Fruit fly (Drosophila melanogaster) whole organism, embryonic: ENCODE data around the gene Ldaf1.

Experiments used
- ATbp ChIP-seq: fragments of 200-800 bp; sonication (Bioruptor generic); optimal IDR thresholded peaks from 2 replicates; lab custom pipeline; 2017; ENCODE audit warnings: missing biosample characterization, mild to moderate bottlenecking, missing genetic modification characterization, missing genetic modification reagents
- CG10267 ChIP-seq: fragments of 200-800 bp; sonication (Bioruptor generic); optimal IDR thresholded peaks from 2 replicates; lab custom pipeline; 2018; ENCODE audit warnings: missing biosample characterization, mild to moderate bottlenecking, missing genetic modification characterization, moderate library complexity
- CG10654 ChIP-seq: fragments of 200-800 bp; sonication (Bioruptor generic); optimal IDR thresholded peaks from 2 replicates; lab custom pipeline; 2016; ENCODE audit warnings: missing biosample characterization, missing genetic modification characterization
- CG11085 ChIP-seq: fragments of 200-800 bp; sonication (Bioruptor generic); IDR thresholded peaks from 2 replicates; pipeline ENCODE4 v1.3.6; 2022; ENCODE audit warnings: missing biosample characterization, missing genetic modification characterization
- CG12104 ChIP-seq: fragments of 200-800 bp; sonication (Bioruptor generic); optimal IDR thresholded peaks from 3 replicates; lab custom pipeline; 2016; ENCODE audit warnings: missing biosample characterization, missing genetic modification characterization
- CG12155 ChIP-seq: fragments of 200-800 bp; sonication (Bioruptor generic); optimal IDR thresholded peaks from 3 replicates; lab custom pipeline; 2016; ENCODE audit warnings: missing biosample characterization, missing genetic modification characterization
- CG13287 ChIP-seq: fragments of 200-800 bp; sonication (Bioruptor generic); IDR thresholded peaks from 2 replicates; pipeline ENCODE4 v1.3.6; 2022; ENCODE audit warnings: missing biosample characterization, missing genetic modification characterization; ENCODE audit not compliant: partially characterized antibody
- CG13775 ChIP-seq: fragments of 200-800 bp; sonication (Bioruptor generic); optimal IDR thresholded peaks from 3 replicates; lab custom pipeline; 2017; ENCODE audit warnings: missing biosample characterization, mild to moderate bottlenecking, missing genetic modification characterization
- CG14050 ChIP-seq: fragments of 200-800 bp; sonication (Bioruptor generic); IDR thresholded peaks from 3 replicates; pipeline ENCODE4 v1.3.6; 2022; ENCODE audit warnings: missing biosample characterization, missing genetic modification characterization
- CG15601 ChIP-seq: fragments of 200-800 bp; sonication (Bioruptor generic); optimal IDR thresholded peaks from 3 replicates; lab custom pipeline; 2019; ENCODE audit warnings: missing biosample characterization, mild to moderate bottlenecking, missing genetic modification characterization, moderate library complexity
- CG1602 ChIP-seq: fragments of 200-800 bp; sonication (Bioruptor generic); optimal IDR thresholded peaks from 3 replicates; lab custom pipeline; 2016; ENCODE audit warnings: missing biosample characterization, missing genetic modification characterization
- CG16813 ChIP-seq: fragments of 200-800 bp; sonication (Bioruptor generic); IDR thresholded peaks from 3 replicates; pipeline ENCODE4 v1.3.6; 2022; ENCODE audit warnings: missing biosample characterization, missing genetic modification characterization; ENCODE audit not compliant: partially characterized antibody
- CG16863 ChIP-seq: fragments of 200-800 bp; sonication (Bioruptor generic); optimal IDR thresholded peaks from 3 replicates; lab custom pipeline; 2016; ENCODE audit warnings: missing biosample characterization, missing genetic modification characterization
- CG2120 ChIP-seq: fragments of 200-800 bp; sonication (Bioruptor generic); optimal IDR thresholded peaks from 3 replicates; lab custom pipeline; 2016; ENCODE audit warnings: missing biosample characterization, missing genetic modification characterization
- CG30431 ChIP-seq: fragments of 200-800 bp; sonication (Bioruptor generic); optimal IDR thresholded peaks from 2 replicates; lab custom pipeline; 2017; ENCODE audit warnings: missing biosample characterization, missing genetic modification characterization
- CG3163 ChIP-seq: fragments of 200-800 bp; sonication (Bioruptor generic); optimal IDR thresholded peaks from 3 replicates; lab custom pipeline; 2016; ENCODE audit warnings: missing biosample characterization, missing genetic modification characterization
- CG3847 ChIP-seq: fragments of 200-800 bp; sonication (Bioruptor generic); IDR thresholded peaks from 2 replicates; pipeline ENCODE4 v1.3.6; 2022; ENCODE audit warnings: missing biosample characterization, missing genetic modification characterization
- CG6272 ChIP-seq: fragments of 200-800 bp; sonication (Bioruptor generic); IDR thresholded peaks from 2 replicates; pipeline ENCODE4 v1.3.6; 2022; ENCODE audit warnings: missing biosample characterization, missing genetic modification characterization
- CG7357 ChIP-seq: fragments of 200-800 bp; sonication (Bioruptor generic); IDR thresholded peaks from 3 replicates; pipeline ENCODE4 v1.3.6; 2022; ENCODE audit warnings: missing biosample characterization, missing genetic modification characterization
- CG8359 ChIP-seq: fragments of 200-800 bp; sonication (Bioruptor generic); optimal IDR thresholded peaks from 2 replicates; lab custom pipeline; 2017; ENCODE audit warnings: missing biosample characterization, mild to moderate bottlenecking, missing genetic modification characterization, borderline replicate concordance
- CG9609 ChIP-seq: fragments of 200-800 bp; sonication (Bioruptor generic); optimal IDR thresholded peaks from 3 replicates; lab custom pipeline; 2016; ENCODE audit warnings: missing biosample characterization, missing genetic modification characterization
- D ChIP-seq, 2 experiments: fragments of 200-800 bp in 1 of 2; fragments of >200 bp in 1 of 2; sonication (Bioruptor generic) in 1 of 2; optimal IDR thresholded peaks; 2 replicates in 1 of 2; 3 replicates in 1 of 2; lab custom pipeline; 2017; ENCODE audit warnings: mild to moderate bottlenecking in 1 of 2, missing biosample characterization in 1 of 2, missing genetic modification characterization in 1 of 2, missing genetic modification reagents in 1 of 2
- Dbx ChIP-seq: fragments of 200-800 bp; sonication (Bioruptor generic); IDR thresholded peaks from 3 replicates; pipeline ENCODE4 v1.3.6; 2022; ENCODE audit warnings: missing biosample characterization, missing genetic modification characterization
- Ets97D ChIP-seq: fragments of 200-800 bp; sonication (Bioruptor generic); optimal IDR thresholded peaks from 3 replicates; lab custom pipeline; 2016; ENCODE audit warnings: missing biosample characterization, missing genetic modification characterization
- HLHmδ ChIP-seq: fragments of 200-800 bp; sonication (Bioruptor generic); optimal IDR thresholded peaks from 2 replicates; lab custom pipeline; 2018; ENCODE audit warnings: missing biosample characterization, mild to moderate bottlenecking, missing genetic modification characterization, moderate library complexity
- Hey ChIP-seq: fragments of 200-800 bp; sonication (Bioruptor generic); optimal IDR thresholded peaks from 3 replicates; lab custom pipeline; 2018; ENCODE audit warnings: missing biosample characterization, mild to moderate bottlenecking, missing genetic modification characterization
- Hr51 ChIP-seq, 2 experiments: fragments of 200-800 bp; sonication (Bioruptor generic); optimal IDR thresholded peaks; 2 replicates in 1 of 2; 3 replicates in 1 of 2; lab custom pipeline; 2016 to 2018; ENCODE audit warnings: missing biosample characterization in 2 of 2, missing genetic modification characterization in 2 of 2, mild to moderate bottlenecking in 1 of 2, moderate library complexity in 1 of 2
- Nf-YA ChIP-seq: fragments of 200-800 bp; sonication (Bioruptor generic); IDR thresholded peaks from 2 replicates; pipeline ENCODE4 v1.3.6; 2022; ENCODE audit warnings: missing biosample characterization, missing genetic modification characterization
- Oli ChIP-seq: fragments of 200-800 bp; sonication (Bioruptor generic); optimal IDR thresholded peaks from 2 replicates; lab custom pipeline; 2018; ENCODE audit warnings: missing biosample characterization, mild to moderate bottlenecking, missing genetic modification characterization, moderate library complexity
- btn ChIP-seq: fragments of 200-800 bp; sonication (Bioruptor generic); optimal IDR thresholded peaks from 2 replicates; lab custom pipeline; 2016; ENCODE audit warnings: missing biosample characterization, missing genetic modification characterization
- chn ChIP-seq: fragments of 200-800 bp; sonication (Bioruptor generic); optimal IDR thresholded peaks from 2 replicates; lab custom pipeline; 2016; ENCODE audit warnings: missing biosample characterization, missing genetic modification characterization
- crp ChIP-seq, 2 experiments: fragments of 200-800 bp; sonication (Bioruptor generic); optimal IDR thresholded peaks; 2 replicates in 1 of 2; 3 replicates in 1 of 2; lab custom pipeline; 2017; ENCODE audit warnings: missing biosample characterization in 2 of 2, missing genetic modification characterization in 2 of 2, mild to moderate bottlenecking in 1 of 2, moderate library complexity in 1 of 2
- cwo ChIP-seq: fragments of 200-800 bp; sonication (Bioruptor generic); optimal IDR thresholded peaks from 3 replicates; lab custom pipeline; 2017; ENCODE audit warnings: missing biosample characterization, missing genetic modification characterization, mild to moderate bottlenecking, moderate library complexity, missing genetic modification reagents
- hkb ChIP-seq, 2 experiments: fragments of 200-800 bp in 1 of 2; fragments of >200 bp in 1 of 2; sonication (Bioruptor generic) in 1 of 2; IDR thresholded peaks in 1 of 2; optimal IDR thresholded peaks in 1 of 2; 2 replicates each; pipeline versions ENCODE4 v1.3.6 to Lab custom; 2017 to 2022; ENCODE audit warnings: missing biosample characterization in 1 of 2, missing genetic modification characterization in 1 of 2
- inv ChIP-seq: fragments of 200-800 bp; sonication (Bioruptor generic); IDR thresholded peaks from 2 replicates; pipeline ENCODE4 v1.3.6; 2022; ENCODE audit warnings: missing biosample characterization, missing genetic modification characterization; ENCODE audit not compliant: partially characterized antibody
- jing ChIP-seq: fragments of 200-800 bp; sonication (Bioruptor generic); optimal IDR thresholded peaks from 2 replicates; lab custom pipeline; 2018; ENCODE audit warnings: missing biosample characterization, mild to moderate bottlenecking, missing genetic modification characterization
- ken ChIP-seq: fragments of 200-800 bp; sonication (Bioruptor generic); IDR thresholded peaks from 3 replicates; pipeline ENCODE4 v1.3.6; 2022; ENCODE audit warnings: missing biosample characterization, missing genetic modification characterization
- lab ChIP-seq: fragments of 200-800 bp; sonication (Bioruptor generic); optimal IDR thresholded peaks from 3 replicates; lab custom pipeline; 2017; ENCODE audit warnings: missing biosample characterization, missing genetic modification characterization, mild to moderate bottlenecking, moderate library complexity, missing genetic modification reagents
- lbe ChIP-seq: fragments of 200-800 bp; sonication (Bioruptor generic); optimal IDR thresholded peaks from 2 replicates; lab custom pipeline; 2016; ENCODE audit warnings: missing biosample characterization, mild to moderate bottlenecking, missing genetic modification characterization
- pum ChIP-seq: fragments of 200-800 bp; sonication (Bioruptor generic); optimal IDR thresholded peaks from 2 replicates; lab custom pipeline; 2016; ENCODE audit warnings: missing biosample characterization, missing genetic modification characterization
- row ChIP-seq: fragments of 200-800 bp; sonication (Bioruptor generic); IDR thresholded peaks from 3 replicates; pipeline ENCODE4 v1.3.6; 2022; ENCODE audit warnings: missing biosample characterization, missing genetic modification characterization
- salm ChIP-seq: fragments of 200-800 bp; sonication (Bioruptor generic); optimal IDR thresholded peaks from 2 replicates; lab custom pipeline; 2018; ENCODE audit warnings: missing biosample characterization, mild to moderate bottlenecking, missing genetic modification characterization
- sr ChIP-seq: fragments of 200-800 bp; sonication (Bioruptor generic); IDR thresholded peaks from 3 replicates; pipeline ENCODE4 v1.3.6; 2022; ENCODE audit warnings: missing biosample characterization, missing genetic modification characterization
- tio ChIP-seq: fragments of 200-800 bp; sonication (Bioruptor generic); optimal IDR thresholded peaks from 2 replicates; lab custom pipeline; 2017; ENCODE audit warnings: missing biosample characterization, missing genetic modification characterization, inconsistent platforms
- trem ChIP-seq: fragments of 200-800 bp; optimal IDR thresholded peaks from 3 replicates; lab custom pipeline; 2019; ENCODE audit warnings: missing biosample characterization, mild to moderate bottlenecking, missing genetic modification characterization, moderate library complexity
- trh ChIP-seq: fragments of 200-800 bp; sonication (Bioruptor generic); optimal IDR thresholded peaks from 2 replicates; lab custom pipeline; 2016; ENCODE audit warnings: missing biosample characterization, missing genetic modification characterization
- vfl ChIP-seq: fragments of 200-800 bp; sonication (Bioruptor generic); optimal IDR thresholded peaks from 2 replicates; lab custom pipeline; 2016; ENCODE audit warnings: missing biosample characterization, missing genetic modification characterization
- zen ChIP-seq: fragments of 200-800 bp; sonication (Bioruptor generic); optimal IDR thresholded peaks from 3 replicates; lab custom pipeline; 2018; ENCODE audit warnings: missing biosample characterization, mild to moderate bottlenecking, missing genetic modification characterization, moderate library complexity
- zen2 ChIP-seq: fragments of 200-800 bp; sonication (Bioruptor generic); IDR thresholded peaks from 3 replicates; pipeline ENCODE4 v1.3.6; 2022; ENCODE audit warnings: missing biosample characterization, missing genetic modification characterization; ENCODE audit not compliant: partially characterized antibody

The Ldaf1 gene

DNA sequence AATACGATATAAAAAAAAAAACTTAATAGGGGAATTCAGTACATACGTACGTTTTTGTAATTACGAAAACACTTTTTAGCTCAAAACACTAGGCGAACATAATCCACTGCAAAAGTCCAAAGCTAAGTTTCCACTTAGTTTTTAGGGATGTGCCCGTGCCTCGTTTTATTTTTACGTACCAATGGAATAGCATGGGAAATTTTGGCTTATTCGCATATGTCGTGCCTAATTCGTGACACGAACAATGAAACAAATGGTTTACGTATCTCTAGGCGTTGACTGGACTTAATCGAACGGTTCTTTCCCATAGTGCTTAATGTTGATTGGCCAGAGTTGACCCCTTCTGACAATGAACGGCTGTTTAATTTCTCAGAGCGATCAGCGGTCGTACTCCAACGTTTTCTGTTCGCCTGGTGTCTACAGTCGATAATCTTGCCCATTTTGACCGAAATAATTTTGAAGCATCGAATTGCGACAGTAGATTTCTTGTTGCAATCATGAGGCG lies 22.1 kb downstream of the Ldaf1 start, which contains the start of gene CG14818 (continued):
- TF ChIP-seq CG13287 = peak; percentile 87
- TF ChIP-seq Dbx (GFP tag; lab: Robert Waterston, UW) = peak; percentile 72
- TF ChIP-seq CG12155 (GFP tag; lab: Kevin White, UChicago) = peak; percentile 65
- peak; percentile 41 to 45 for TF ChIP-seq Hr51 (GFP tag; optimal IDR thresholded peaks at IDR 0.05; lab: Kevin White, UChicago)
- TF ChIP-seq CG3847 (GFP tag; lab: Robert Waterston, UW) = peak; percentile 58
- TF ChIP-seq vfl (GFP tag; lab: Kevin White, UChicago) = peak; percentile 43
- TF ChIP-seq Nf-YA (GFP tag; lab: Robert Waterston, UW) = no peak
- peak; percentile 71 for TF ChIP-seq lab
- peak; percentile 72 for TF ChIP-seq pum (GFP tag; lab: Kevin White, UChicago)
- no peak for TF ChIP-seq HLHmδ (GFP tag; lab: Kevin White, UChicago)
- TF ChIP-seq CG16813 = peak; percentile 88
- no peak for TF ChIP-seq jing
- peak; percentile 93 for TF ChIP-seq row
- peak; percentile 12 for TF ChIP-seq CG30431 (GFP tag; lab: Kevin White, UChicago)
- TF ChIP-seq CG1602 (GFP tag; lab: Kevin White, UChicago) = peak; percentile 59
- TF ChIP-seq CG16863 (GFP tag; lab: Kevin White, UChicago) = peak; percentile 56
- peak; percentile 45 for TF ChIP-seq CG10267
- TF ChIP-seq D (optimal IDR thresholded peaks at IDR 0.05; lab: Kevin White, UChicago) = no peak
- TF ChIP-seq D (GFP tag; optimal IDR thresholded peaks at IDR 0.05; lab: Kevin White, UChicago) = peak; percentile 12
- peak; percentile 57 for TF ChIP-seq CG13775 (GFP tag; lab: Kevin White, UChicago)
- TF ChIP-seq ken (GFP tag; lab: Robert Waterston, UW) = peak; percentile 67; the same call in 2 of the 3 replicates
- TF ChIP-seq cwo (GFP tag; lab: Kevin White, UChicago) = no peak
- 0 out of 2 replicates have a peak, but pooled peaks have one; percentile 39 for TF ChIP-seq CG11085 (GFP tag; lab: Robert Waterston, UW)
- TF ChIP-seq trem (tag; lab: Kevin White, UChicago) = no peak
- TF ChIP-seq chn (GFP tag; lab: Kevin White, UChicago) = peak; percentile 53
- no peak for TF ChIP-seq sr (GFP tag; lab: Robert Waterston, UW)
- no peak for TF ChIP-seq CG12104 (GFP tag; lab: Kevin White, UChicago)
- peak; percentile 31 for TF ChIP-seq CG3163 (GFP tag; lab: Kevin White, UChicago)
- no peak for TF ChIP-seq tio (GFP tag; lab: Kevin White, UChicago)
- TF ChIP-seq Hey (tag; lab: Kevin White, UChicago) = no peak
- peak; percentile 50 for TF ChIP-seq CG6272
- peak; percentile 89 for TF ChIP-seq zen2
- peak; percentile 81 for TF ChIP-seq inv
- TF ChIP-seq trh (GFP tag; lab: Kevin White, UChicago) = no peak
- TF ChIP-seq ATbp (GFP tag; lab: Kevin White, UChicago) = no peak
- no peak for TF ChIP-seq hkb (optimal IDR thresholded peaks at IDR 0.05; lab: Kevin White, UChicago)
- TF ChIP-seq hkb (GFP tag; IDR thresholded peaks at IDR 0.05; lab: Robert Waterston, UW) = no peak
- peak; percentile 55 for TF ChIP-seq CG10654 (GFP tag; lab: Kevin White, UChicago)
- TF ChIP-seq CG14050 (GFP tag; lab: Robert Waterston, UW) = no peak
- TF ChIP-seq zen (tag; lab: Kevin White, UChicago) = peak; percentile 20
- peak; percentile 15 for TF ChIP-seq CG15601 (tag; lab: Kevin White, UChicago)
- TF ChIP-seq Ets97D (GFP tag; lab: Kevin White, UChicago) = peak; percentile 51
- TF ChIP-seq salm = no peak
- no peak for TF ChIP-seq btn (GFP tag; lab: Kevin White, UChicago)
- peak; percentile 64 for TF ChIP-seq CG9609 (GFP tag; lab: Kevin White, UChicago)
- TF ChIP-seq CG7357 (GFP tag; lab: Robert Waterston, UW) = peak; percentile 64; the same call in 2 of the 3 replicates
- TF ChIP-seq CG8359 = no peak
- peak; percentile 54 for TF ChIP-seq lbe
- no peak for TF ChIP-seq crp (GFP tag; optimal IDR thresholded peaks at IDR 0.05; lab: Kevin White, UChicago)
- peak; percentile 34 for TF ChIP-seq Oli
- TF ChIP-seq CG2120 (GFP tag; lab: Kevin White, UChicago) = peak; percentile 67
